Fruit fly (Drosophila melanogaster) S2 (cell line): ENCODE data around the gene Pde11.

ENCODE experiments used
- CG8478 ChIP-seq: fragments of >200 bp; optimal IDR thresholded peaks from 2 replicates; lab custom pipeline; 2018
- CTCF ChIP-seq, 2 experiments: fragments of >200 bp; optimal IDR thresholded peaks; 2 replicates each; lab custom pipeline; 2018

DNA sequence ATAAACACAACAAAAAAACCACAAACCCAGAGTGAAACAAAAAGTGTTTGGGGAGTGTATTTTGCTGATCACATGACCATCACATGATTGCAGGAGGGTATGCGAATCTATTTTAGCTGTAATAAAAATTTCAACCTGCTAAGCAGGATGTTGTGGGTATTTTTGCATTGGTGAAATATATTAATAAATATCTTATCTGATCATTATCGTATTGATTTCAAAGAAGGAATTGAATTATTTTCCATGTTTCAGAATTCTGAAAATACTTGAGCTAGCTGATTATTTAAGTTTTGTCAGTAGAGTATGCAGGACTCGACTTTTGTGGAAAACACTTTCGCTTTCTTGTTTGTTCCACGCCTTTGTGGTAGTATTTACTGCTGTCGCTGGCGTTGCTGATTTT, 67.1 kb downstream of the Pde11 start:
- TF ChIP-seq CTCF (optimal IDR thresholded peaks at IDR 0.05; lab: Kevin White, UChicago) = no peak
- no peak for TF ChIP-seq CG8478
